Fruit fly (Drosophila melanogaster): ENCODE measurements around the gene Pen.
A peak's percentile ranks its signal among the peaks of the same experiment; 100 is the strongest.

Gene Pen

DNA sequence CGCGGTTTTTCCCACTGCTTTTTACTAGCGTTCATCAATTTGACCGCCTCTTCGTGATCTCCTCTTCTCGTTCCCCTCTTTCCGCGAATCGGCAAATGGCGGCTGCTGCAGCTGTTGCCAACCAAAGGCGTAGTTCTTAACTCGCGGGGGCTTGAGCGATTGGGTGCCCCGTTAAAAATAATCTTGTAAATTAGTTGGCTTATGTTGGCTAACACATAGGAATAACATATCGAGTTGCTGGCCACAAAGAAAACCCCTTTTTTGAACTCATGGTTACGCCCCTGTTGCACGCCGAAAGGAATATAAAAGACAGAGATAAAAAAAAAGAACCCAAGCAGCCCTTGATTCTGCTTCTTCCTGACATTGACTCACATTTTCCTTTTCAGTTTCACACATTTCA lies 536 bp downstream of the Pen start (continued):
- TF ChIP-seq CG6254 (GFP tag; optimal IDR thresholded peaks at IDR 0.05) (peak; percentile 57), pfk (GFP tag; optimal IDR thresholded peaks at IDR 0.05) (no peak), dmrt99B (tag; optimal IDR thresholded peaks at IDR 0.05) (peak; percentile 79), CG2199 (GFP tag; IDR thresholded peaks at IDR 0.05) (peak; percentile 85), CG6272 (GFP tag; IDR thresholded peaks at IDR 0.05) (peak; percentile 82), odd (GFP tag; optimal IDR thresholded peaks at IDR 0.05) (no peak), CG16815 (GFP tag; optimal IDR thresholded peaks at IDR 0.05) (peak; percentile 74), Hr39 (optimal IDR thresholded peaks at IDR 0.05) (no peak), Bdp1 (GFP tag; optimal IDR thresholded peaks at IDR 0.05) (peak; percentile 33), CG7372 (GFP tag; IDR thresholded peaks at IDR 0.05) (peak; percentile 51; the same call in 1 of the 2 replicates), psq (GFP tag; optimal IDR thresholded peaks at IDR 0.05) (peak; percentile 53), CG15479 (GFP tag; optimal IDR thresholded peaks at IDR 0.05) (no peak), CG14860 (GFP tag; IDR thresholded peaks at IDR 0.05; ENCODE audit: partially characterized antibody) (no peak), Camta (GFP tag; optimal IDR thresholded peaks at IDR 0.05) (peak; percentile 71), stwl (tag; optimal IDR thresholded peaks at IDR 0.05) (peak; percentile 13), otp (GFP tag; IDR thresholded peaks at IDR 0.05) (peak; percentile 90), CG18262 (tag; optimal IDR thresholded peaks at IDR 0.05) (peak; percentile 87), btn (GFP tag; optimal IDR thresholded peaks at IDR 0.05) (peak; percentile 50), Atf3 (GFP tag; optimal IDR thresholded peaks at IDR 0.05) (peak; percentile 72), Dfd (GFP tag; optimal IDR thresholded peaks at IDR 0.05) (no peak), CG9215 (GFP tag; IDR thresholded peaks at IDR 0.05) (peak; percentile 55; the same call in 1 of the 2 replicates), Sin3A (optimal IDR thresholded peaks at IDR 0.05) (no peak), Sox102F (GFP tag; optimal IDR thresholded peaks at IDR 0.05) (peak; percentile 77), Gsc (GFP tag; IDR thresholded peaks at IDR 0.05) (peak; percentile 61), Atf6 (GFP tag; IDR thresholded peaks at IDR 0.05) (peak; percentile 23; the same call in 1 of the 2 replicates), CG10654 (GFP tag; optimal IDR thresholded peaks at IDR 0.05) (peak; percentile 56), CG43689 (GFP tag; IDR thresholded peaks at IDR 0.05) (no peak), CG3838 (GFP tag; optimal IDR thresholded peaks at IDR 0.05) (no peak), vnd (GFP tag; IDR thresholded peaks at IDR 0.05; ENCODE audit: partially characterized antibody) (no peak), Xrp1 (GFP tag; IDR thresholded peaks at IDR 0.05) (peak; percentile 96), ham (GFP tag; IDR thresholded peaks at IDR 0.05) (no peak), stc (GFP tag; IDR thresholded peaks at IDR 0.05) (peak; percentile 71), Dbx (GFP tag; IDR thresholded peaks at IDR 0.05) (no peak), Chrac-16 (GFP tag; optimal IDR thresholded peaks at IDR 0.05) (peak; percentile 76), CG8290 (GFP tag; optimal IDR thresholded peaks at IDR 0.05) (no peak), CG8290 (tag; optimal IDR thresholded peaks at IDR 0.05) (peak in 1 of 2 experiments; percentile 77), CG13775 (GFP tag; optimal IDR thresholded peaks at IDR 0.05) (peak; percentile 62), CG17361 (GFP tag; IDR thresholded peaks at IDR 0.05) (peak; percentile 62; the same call in 2 of the 3 replicates), chn (GFP tag; optimal IDR thresholded peaks at IDR 0.05) (peak; percentile 80), Spps (tag; optimal IDR thresholded peaks at IDR 0.05) (peak; percentile 65), CG2116 (GFP tag; optimal IDR thresholded peaks at IDR 0.05) (no peak), CG7839 (tag; optimal IDR thresholded peaks at IDR 0.05) (peak; percentile 81), al (GFP tag; IDR thresholded peaks at IDR 0.05) (0 out of 2 replicates have a peak, but pooled peaks have one; percentile 35), CG9609 (GFP tag; optimal IDR thresholded peaks at IDR 0.05) (peak; percentile 53), toy (GFP tag; IDR thresholded peaks at IDR 0.05) (0 out of 2 replicates have a peak, but pooled peaks have one; percentile 34), chif (GFP tag; optimal IDR thresholded peaks at IDR 0.05) (peak; percentile 43 to 76), luna (GFP tag; optimal IDR thresholded peaks at IDR 0.05) (no peak), Bteb2 (GFP tag; optimal IDR thresholded peaks at IDR 0.05) (peak; percentile 6), unpg (GFP tag; optimal IDR thresholded peaks at IDR 0.05) (peak; percentile 75), CG7786 (GFP tag; optimal IDR thresholded peaks at IDR 0.05) (peak; percentile 63), CG17912 (GFP tag; optimal IDR thresholded peaks at IDR 0.05) (no peak), CG9817 (tag; optimal IDR thresholded peaks at IDR 0.05) (no peak)
